Fruit fly (Drosophila melanogaster) whole organism, embryonic: ENCODE results near the gene Sumo.
A peak's percentile ranks its signal among the peaks of the same experiment; 100 is the strongest.

Experiments used
- Atf-2 ChIP-seq: fragments of 200-800 bp; sonication (Bioruptor generic); optimal IDR thresholded peaks from 2 replicates; lab custom pipeline; 2016; ENCODE audit warnings: missing biosample characterization, missing genetic modification characterization
- Awh ChIP-seq: fragments of 200-800 bp; sonication (Bioruptor generic); IDR thresholded peaks from 2 replicates; pipeline ENCODE4, ENCODE4 v1.3.6; 2022; ENCODE audit warnings: missing biosample characterization, missing genetic modification characterization
- CG1024 ChIP-seq: fragments of 200-800 bp; sonication (Bioruptor generic); IDR thresholded peaks from 2 replicates; pipeline ENCODE4 v1.3.6; 2022; ENCODE audit warnings: missing biosample characterization, missing genetic modification characterization
- CG10366 ChIP-seq: fragments of 200-800 bp; sonication (Bioruptor generic); IDR thresholded peaks from 2 replicates; pipeline ENCODE4 v1.3.6; 2022; ENCODE audit warnings: missing biosample characterization, missing genetic modification characterization
- CG10462 ChIP-seq: fragments of 200-800 bp; sonication (Bioruptor generic); optimal IDR thresholded peaks from 2 replicates; lab custom pipeline; 2016; ENCODE audit warnings: missing biosample characterization, missing genetic modification characterization
- CG10543 ChIP-seq: fragments of 200-800 bp; sonication (Bioruptor generic); optimal IDR thresholded peaks from 3 replicates; lab custom pipeline; 2017; ENCODE audit warnings: missing biosample characterization, mild to moderate bottlenecking, missing genetic modification characterization, moderate library complexity
- CG10654 ChIP-seq: fragments of 200-800 bp; sonication (Bioruptor generic); optimal IDR thresholded peaks from 2 replicates; lab custom pipeline; 2016; ENCODE audit warnings: missing biosample characterization, missing genetic modification characterization
- CG11560 ChIP-seq: fragments of 200-800 bp; sonication (Bioruptor generic); IDR thresholded peaks from 3 replicates; pipeline ENCODE4 v1.3.6; 2022; ENCODE audit warnings: missing biosample characterization, missing genetic modification characterization
- CG11723 ChIP-seq: fragments of 200-800 bp; sonication (Bioruptor generic); optimal IDR thresholded peaks from 2 replicates; lab custom pipeline; 2017; ENCODE audit warnings: missing biosample characterization, mild to moderate bottlenecking, missing genetic modification characterization
- CG14860 ChIP-seq: fragments of 200-800 bp; sonication (Bioruptor generic); IDR thresholded peaks from 3 replicates; pipeline ENCODE4 v1.3.6; 2022; ENCODE audit warnings: missing biosample characterization, missing genetic modification characterization; ENCODE audit not compliant: partially characterized antibody
- CG17328 ChIP-seq: fragments of 200-800 bp; sonication (Bioruptor generic); IDR thresholded peaks from 2 replicates; pipeline ENCODE4 v1.3.6; 2022; ENCODE audit warnings: missing biosample characterization, missing genetic modification characterization
- CG17802 ChIP-seq: fragments of 200-800 bp; sonication (Bioruptor generic); optimal IDR thresholded peaks from 2 replicates; lab custom pipeline; 2018; ENCODE audit warnings: missing biosample characterization, mild to moderate bottlenecking, missing genetic modification characterization, moderate library complexity
- CG18011 ChIP-seq: fragments of 200-800 bp; sonication (Bioruptor generic); optimal IDR thresholded peaks from 2 replicates; lab custom pipeline; 2017; ENCODE audit warnings: missing biosample characterization, missing genetic modification characterization, mild to moderate bottlenecking, moderate library complexity, missing genotype
- CG2678 ChIP-seq: fragments of 200-800 bp; sonication (Bioruptor generic); optimal IDR thresholded peaks from 3 replicates; lab custom pipeline; 2019; ENCODE audit warnings: missing biosample characterization, mild to moderate bottlenecking, missing genetic modification characterization, moderate library complexity
- CG34224 ChIP-seq: fragments of 200-800 bp; sonication (Bioruptor generic); IDR thresholded peaks from 3 replicates; pipeline ENCODE4 v1.3.6; 2022; ENCODE audit warnings: missing biosample characterization, missing genetic modification characterization; ENCODE audit not compliant: partially characterized antibody
- CG34376 ChIP-seq: fragments of 200-800 bp; sonication (Bioruptor generic); optimal IDR thresholded peaks from 2 replicates; lab custom pipeline; 2018; ENCODE audit warnings: missing biosample characterization, mild to moderate bottlenecking, missing genetic modification characterization
- CG34422 ChIP-seq: fragments of 200-800 bp; sonication (Bioruptor generic); IDR thresholded peaks from 3 replicates; pipeline ENCODE4 v1.3.6; 2022; ENCODE audit warnings: missing biosample characterization, missing genetic modification characterization
- CG6272 ChIP-seq: fragments of 200-800 bp; sonication (Bioruptor generic); IDR thresholded peaks from 2 replicates; pipeline ENCODE4 v1.3.6; 2022; ENCODE audit warnings: missing biosample characterization, missing genetic modification characterization
- CG6813 ChIP-seq: fragments of 200-800 bp; sonication (Bioruptor generic); optimal IDR thresholded peaks from 2 replicates; lab custom pipeline; 2017; ENCODE audit warnings: missing biosample characterization, missing genetic modification characterization, mild to moderate bottlenecking, moderate library complexity, missing genetic modification reagents
- CG9437 ChIP-seq: fragments of 200-800 bp; sonication (Bioruptor generic); optimal IDR thresholded peaks from 2 replicates; lab custom pipeline; 2018; ENCODE audit warnings: missing biosample characterization, mild to moderate bottlenecking, missing genetic modification characterization
- CG9817 ChIP-seq: fragments of 200-800 bp; sonication (Bioruptor generic); optimal IDR thresholded peaks from 2 replicates; lab custom pipeline; 2018; ENCODE audit warnings: missing biosample characterization, mild to moderate bottlenecking, missing genetic modification characterization, moderate library complexity
- CrebB ChIP-seq: fragments of 200-800 bp; sonication (Bioruptor generic); optimal IDR thresholded peaks from 3 replicates; lab custom pipeline; 2018; ENCODE audit warnings: missing biosample characterization, mild to moderate bottlenecking, missing genetic modification characterization
- Doc2 ChIP-seq: fragments of 200-800 bp; sonication (Bioruptor generic); IDR thresholded peaks from 2 replicates; pipeline ENCODE4 v1.3.6; 2022; ENCODE audit warnings: missing biosample characterization, missing genetic modification characterization
- Eip74EF ChIP-seq, 2 experiments: fragments of 200-800 bp in 1 of 2; fragments of >200 bp in 1 of 2; sonication (Bioruptor generic) in 1 of 2; optimal IDR thresholded peaks; 2 replicates each; lab custom pipeline; 2017 to 2019; ENCODE audit warnings: missing biosample characterization in 2 of 2, missing genetic modification characterization in 2 of 2, mild to moderate bottlenecking in 1 of 2, moderate library complexity in 1 of 2
- Ets97D ChIP-seq: fragments of 200-800 bp; sonication (Bioruptor generic); optimal IDR thresholded peaks from 3 replicates; lab custom pipeline; 2016; ENCODE audit warnings: missing biosample characterization, missing genetic modification characterization
- Hey ChIP-seq: fragments of 200-800 bp; sonication (Bioruptor generic); optimal IDR thresholded peaks from 3 replicates; lab custom pipeline; 2018; ENCODE audit warnings: missing biosample characterization, mild to moderate bottlenecking, missing genetic modification characterization
- MBD-R2 ChIP-seq: fragments of 200-800 bp; sonication (Bioruptor generic); IDR thresholded peaks from 2 replicates; pipeline ENCODE4 v1.3.6; 2022; ENCODE audit warnings: missing biosample characterization, missing genetic modification characterization
- Pdp1 ChIP-seq, 2 experiments: fragments of 200-800 bp; sonication (Bioruptor generic); optimal IDR thresholded peaks; 3 replicates each; lab custom pipeline; 2016; ENCODE audit warnings: missing biosample characterization in 2 of 2, missing genetic modification characterization in 2 of 2, mild to moderate bottlenecking in 1 of 2, moderate library complexity in 1 of 2
- Rx ChIP-seq: fragments of 200-800 bp; sonication (Bioruptor generic); IDR thresholded peaks from 2 replicates; pipeline ENCODE4 v1.3.6; 2022; ENCODE audit warnings: missing biosample characterization, missing genetic modification characterization
- Sin3A ChIP-seq: fragments of >200 bp; optimal IDR thresholded peaks from 2 replicates; lab custom pipeline; 2018
- Tbp ChIP-seq: fragments of >200 bp; optimal IDR thresholded peaks from 2 replicates; lab custom pipeline; 2018; ENCODE audit warnings: missing biosample characterization, missing genetic modification characterization
- Xrp1 ChIP-seq: fragments of 200-800 bp; sonication (Bioruptor generic); IDR thresholded peaks from 2 replicates; pipeline ENCODE4 v1.3.6; 2022; ENCODE audit warnings: missing biosample characterization, missing genetic modification characterization
- ab ChIP-seq: fragments of 200-800 bp; sonication (Bioruptor generic); optimal IDR thresholded peaks from 2 replicates; lab custom pipeline; 2016; ENCODE audit warnings: missing biosample characterization, missing genetic modification characterization
- amos ChIP-seq: fragments of 200-800 bp; sonication (Bioruptor generic); IDR thresholded peaks from 2 replicates; pipeline ENCODE4 v1.3.6; 2022; ENCODE audit warnings: missing biosample characterization, missing genetic modification characterization; ENCODE audit not compliant: partially characterized antibody
- br ChIP-seq: fragments of >200 bp; optimal IDR thresholded peaks from 2 replicates; lab custom pipeline; 2017
- chn ChIP-seq: fragments of 200-800 bp; sonication (Bioruptor generic); optimal IDR thresholded peaks from 2 replicates; lab custom pipeline; 2016; ENCODE audit warnings: missing biosample characterization, missing genetic modification characterization
- corto ChIP-seq: fragments of 200-800 bp; sonication (Bioruptor generic); optimal IDR thresholded peaks from 2 replicates; lab custom pipeline; 2016; ENCODE audit warnings: missing biosample characterization, mild to moderate bottlenecking, missing genetic modification characterization, moderate library complexity
- da ChIP-seq: fragments of 200-800 bp; sonication (Bioruptor generic); optimal IDR thresholded peaks from 2 replicates; lab custom pipeline; 2016; ENCODE audit warnings: missing biosample characterization, missing genetic modification characterization
- dysf ChIP-seq: fragments of 200-800 bp; sonication (Bioruptor generic); IDR thresholded peaks from 3 replicates; pipeline ENCODE4 v1.3.6; 2022; ENCODE audit warnings: missing biosample characterization, missing genetic modification characterization
- hbn ChIP-seq: fragments of 200-800 bp; sonication (Bioruptor generic); IDR thresholded peaks from 2 replicates; pipeline ENCODE4 v1.3.6; 2022; ENCODE audit warnings: missing biosample characterization, missing genetic modification characterization; ENCODE audit not compliant: partially characterized antibody
- lab ChIP-seq: fragments of 200-800 bp; sonication (Bioruptor generic); optimal IDR thresholded peaks from 3 replicates; lab custom pipeline; 2017; ENCODE audit warnings: missing biosample characterization, missing genetic modification characterization, mild to moderate bottlenecking, moderate library complexity, missing genetic modification reagents
- lilli ChIP-seq: fragments of 200-800 bp; sonication (Bioruptor generic); optimal IDR thresholded peaks from 3 replicates; lab custom pipeline; 2016; ENCODE audit warnings: missing biosample characterization, missing genetic modification characterization
- luna ChIP-seq: fragments of 200-800 bp; sonication (Bioruptor generic); optimal IDR thresholded peaks from 2 replicates; lab custom pipeline; 2016; ENCODE audit warnings: missing biosample characterization, missing genetic modification characterization
- nerfin-1 ChIP-seq: fragments of 200-800 bp; sonication (Bioruptor generic); optimal IDR thresholded peaks from 3 replicates; lab custom pipeline; 2019; ENCODE audit warnings: missing biosample characterization, mild to moderate bottlenecking, missing genetic modification characterization, moderate library complexity
- onecut ChIP-seq: fragments of 200-800 bp; sonication (Bioruptor generic); IDR thresholded peaks from 2 replicates; pipeline ENCODE4 v1.3.6; 2022; ENCODE audit warnings: missing biosample characterization, missing genetic modification characterization
- p53 ChIP-seq: fragments of 200-800 bp; sonication (Bioruptor generic); optimal IDR thresholded peaks from 2 replicates; lab custom pipeline; 2016; ENCODE audit warnings: missing biosample characterization, missing genetic modification characterization
- phol ChIP-seq: fragments of 200-800 bp; sonication (Bioruptor generic); optimal IDR thresholded peaks from 3 replicates; lab custom pipeline; 2018; ENCODE audit warnings: missing biosample characterization, mild to moderate bottlenecking, missing genetic modification characterization, moderate library complexity
- sd ChIP-seq: fragments of 200-800 bp; sonication (Bioruptor generic); optimal IDR thresholded peaks from 3 replicates; lab custom pipeline; 2018; ENCODE audit warnings: missing biosample characterization, mild to moderate bottlenecking, missing genetic modification characterization, moderate library complexity
- unpg ChIP-seq: fragments of 200-800 bp; sonication (Bioruptor generic); optimal IDR thresholded peaks from 3 replicates; lab custom pipeline; 2018; ENCODE audit warnings: missing biosample characterization, mild to moderate bottlenecking, missing genetic modification characterization, moderate library complexity
- z ChIP-seq: fragments of 200-800 bp; sonication (Bioruptor generic); IDR thresholded peaks from 3 replicates; pipeline ENCODE4 v1.3.6; 2022; ENCODE audit warnings: missing biosample characterization, missing genetic modification characterization
- zfh1 ChIP-seq: fragments of 200-800 bp; sonication (Bioruptor generic); IDR thresholded peaks from 3 replicates; pipeline ENCODE4 v1.3.6; 2022; ENCODE audit warnings: missing biosample characterization, missing genetic modification characterization

Gene Sumo

DNA sequence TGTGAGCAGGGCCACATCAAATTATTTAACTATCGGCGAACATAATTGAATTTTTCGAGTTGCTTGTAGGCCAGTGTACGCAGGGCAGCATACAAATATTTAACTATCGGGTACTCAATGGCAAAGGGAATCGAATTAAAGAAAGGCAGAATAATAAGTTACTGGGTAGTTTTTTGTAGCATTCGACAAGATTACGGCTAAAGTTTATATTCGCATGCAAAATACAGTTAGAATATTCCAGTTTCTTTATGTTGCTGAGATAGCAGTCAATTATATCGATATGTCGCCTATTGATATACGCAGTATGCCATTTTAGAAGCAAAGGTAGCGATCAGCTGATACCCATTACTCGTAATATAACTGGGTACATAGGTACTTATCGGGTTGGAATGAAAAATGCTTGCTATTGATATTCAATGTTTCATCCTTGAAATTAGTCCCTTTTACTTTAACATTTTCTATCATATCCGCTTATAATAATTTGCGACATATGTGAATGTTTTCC lies 621 bp upstream of the Sumo start (continued):
- TF ChIP-seq luna (GFP tag; lab: Kevin White, UChicago) (peak; percentile 10), CG34422 (no peak; the same call in 2 of the 3 replicates), CG2678 (tag; lab: Kevin White, UChicago) (no peak), Atf-2 (peak; percentile 38), Doc2 (no peak), phol (tag; lab: Kevin White, UChicago) (peak; percentile 55), Ets97D (GFP tag; lab: Kevin White, UChicago) (peak; percentile 49), CG34224 (peak; percentile 64), dysf (GFP tag; lab: Robert Waterston, UW) (peak; percentile 48; the same call in 1 of the 3 replicates), CG10366 (GFP tag; lab: Robert Waterston, UW) (no peak), CG9437 (GFP tag; lab: Kevin White, UChicago) (peak; percentile 60), z (GFP tag; lab: Robert Waterston, UW) (0 out of 3 replicates have a peak, but pooled peaks have one; percentile 6), CG14860 (peak; percentile 59), onecut (GFP tag; lab: Robert Waterston, UW) (peak; percentile 55), nerfin-1 (tag; lab: Kevin White, UChicago) (no peak), CG11560 (tag; lab: Robert Waterston, UW) (no peak), amos (peak; percentile 75), Hey (tag; lab: Kevin White, UChicago) (no peak), lilli (GFP tag; lab: Kevin White, UChicago) (peak; percentile 70), lab (GFP tag; lab: Kevin White, UChicago) (no peak), CrebB (tag; lab: Kevin White, UChicago) (peak; percentile 31), Awh (no peak), CG6813 (GFP tag; lab: Kevin White, UChicago) (peak; percentile 6), Xrp1 (GFP tag; lab: Robert Waterston, UW) (peak; percentile 43; the same call in 1 of the 2 replicates), CG10654 (GFP tag; lab: Kevin White, UChicago) (peak; percentile 36), unpg (GFP tag; lab: Kevin White, UChicago) (peak; percentile 64), Pdp1 (GFP tag; optimal IDR thresholded peaks at IDR 0.05; lab: Kevin White, UChicago) (peak; percentile 33 to 62), CG6272 (no peak; the same call in 1 of the 2 replicates), CG9817 (tag; lab: Kevin White, UChicago) (no peak), chn (GFP tag; lab: Kevin White, UChicago) (peak; percentile 43), CG10543 (no peak), p53 (GFP tag; lab: Kevin White, UChicago) (peak; percentile 13), CG17802 (no peak), Sin3A (no peak), CG10462 (GFP tag; lab: Kevin White, UChicago) (no peak), br (lab: Kevin White, UChicago) (no peak), CG1024 (no peak), Tbp (GFP tag; lab: Kevin White, UChicago) (no peak), MBD-R2 (GFP tag; lab: Robert Waterston, UW) (peak; percentile 65; the same call in 1 of the 2 replicates), sd (peak; percentile 78), CG17328 (GFP tag; lab: Robert Waterston, UW) (peak; percentile 51), zfh1 (GFP tag; lab: Robert Waterston, UW) (peak; percentile 51; the same call in 1 of the 3 replicates), hbn (GFP tag; lab: Robert Waterston, UW) (peak; percentile 79), corto (GFP tag; lab: Kevin White, UChicago) (no peak), Rx (no peak), CG18011 (peak; percentile 28), CG34376 (peak; percentile 41), ab (GFP tag; lab: Kevin White, UChicago) (no peak), da (GFP tag; lab: Kevin White, UChicago) (no peak), Eip74EF (GFP tag; optimal IDR thresholded peaks at IDR 0.05; lab: Kevin White, UChicago) (peak in 1 of 2 experiments; percentile 26), CG11723 (GFP tag; lab: Kevin White, UChicago) (no peak)
